Fruit fly (Drosophila melanogaster) whole organism, embryonic: Measurements from ENCODE around the gene Sgp.

Experiments used
- Abd-B ChIP-seq: fragments of 200-800 bp; sonication (Bioruptor generic); optimal IDR thresholded peaks from 2 replicates; lab custom pipeline; 2018; ENCODE audit warnings: missing biosample characterization, mild to moderate bottlenecking, missing genetic modification characterization, moderate library complexity
- Atf6 ChIP-seq: fragments of 200-800 bp; sonication (Bioruptor generic); IDR thresholded peaks from 2 replicates; pipeline ENCODE4 v1.3.6; 2022; ENCODE audit warnings: missing biosample characterization, missing genetic modification characterization
- Blimp-1 ChIP-seq: fragments of 200-800 bp; sonication (Bioruptor generic); optimal IDR thresholded peaks from 3 replicates; lab custom pipeline; 2018; ENCODE audit warnings: missing biosample characterization, missing genetic modification characterization, mild to moderate bottlenecking, moderate library complexity, missing genetic modification reagents
- Bteb2 ChIP-seq: fragments of 200-800 bp; sonication (Bioruptor generic); optimal IDR thresholded peaks from 2 replicates; lab custom pipeline; 2016; ENCODE audit warnings: missing biosample characterization, missing genetic modification characterization
- CG10209 ChIP-seq: fragments of 200-800 bp; sonication (Bioruptor generic); optimal IDR thresholded peaks from 3 replicates; lab custom pipeline; 2017; ENCODE audit warnings: missing biosample characterization, mild to moderate bottlenecking, missing genetic modification characterization, missing genetic modification reagents
- CG12104 ChIP-seq: fragments of 200-800 bp; sonication (Bioruptor generic); optimal IDR thresholded peaks from 3 replicates; lab custom pipeline; 2016; ENCODE audit warnings: missing biosample characterization, missing genetic modification characterization
- CG12155 ChIP-seq: fragments of 200-800 bp; sonication (Bioruptor generic); optimal IDR thresholded peaks from 3 replicates; lab custom pipeline; 2016; ENCODE audit warnings: missing biosample characterization, missing genetic modification characterization
- CG16779 ChIP-seq: fragments of 200-800 bp; sonication (Bioruptor generic); IDR thresholded peaks from 2 replicates; pipeline ENCODE4 v1.3.6; 2022; ENCODE audit warnings: missing biosample characterization, missing genetic modification characterization
- CG18262 ChIP-seq: fragments of 200-800 bp; optimal IDR thresholded peaks from 3 replicates; lab custom pipeline; 2019; ENCODE audit warnings: missing biosample characterization, mild to moderate bottlenecking, missing genetic modification characterization, moderate library complexity
- CG34422 ChIP-seq: fragments of 200-800 bp; sonication (Bioruptor generic); IDR thresholded peaks from 3 replicates; pipeline ENCODE4 v1.3.6; 2022; ENCODE audit warnings: missing biosample characterization, missing genetic modification characterization
- CG3847 ChIP-seq: fragments of 200-800 bp; sonication (Bioruptor generic); IDR thresholded peaks from 2 replicates; pipeline ENCODE4 v1.3.6; 2022; ENCODE audit warnings: missing biosample characterization, missing genetic modification characterization
- CG3995 ChIP-seq: fragments of 200-800 bp; sonication (Bioruptor generic); optimal IDR thresholded peaks from 3 replicates; lab custom pipeline; 2016; ENCODE audit warnings: missing biosample characterization, missing genetic modification characterization
- CG6254 ChIP-seq: fragments of 200-800 bp; sonication (Bioruptor generic); optimal IDR thresholded peaks from 3 replicates; lab custom pipeline; 2017; ENCODE audit warnings: mild to moderate bottlenecking, missing biosample characterization, missing genetic modification reagents, missing genetic modification characterization
- CG6854 ChIP-seq: fragments of 200-800 bp; sonication (Bioruptor generic); optimal IDR thresholded peaks from 3 replicates; lab custom pipeline; 2017; ENCODE audit warnings: missing biosample characterization, mild to moderate bottlenecking, missing genetic modification characterization
- CG9437 ChIP-seq: fragments of 200-800 bp; sonication (Bioruptor generic); optimal IDR thresholded peaks from 2 replicates; lab custom pipeline; 2018; ENCODE audit warnings: missing biosample characterization, mild to moderate bottlenecking, missing genetic modification characterization
- CG9797 ChIP-seq: fragments of 200-800 bp; sonication (Bioruptor generic); optimal IDR thresholded peaks from 3 replicates; lab custom pipeline; 2018; ENCODE audit warnings: missing biosample characterization, mild to moderate bottlenecking, missing genetic modification characterization
- Chrac-16 ChIP-seq: fragments of 200-800 bp; sonication (Bioruptor generic); optimal IDR thresholded peaks from 3 replicates; lab custom pipeline; 2016; ENCODE audit warnings: missing biosample characterization, missing genetic modification characterization
- GATAe ChIP-seq: fragments of 200-800 bp; sonication (Bioruptor generic); conservative IDR thresholded peaks from 2 replicates; pipeline ENCODE4 v1.3.6; 2022; ENCODE audit warnings: missing biosample characterization, missing genetic modification characterization
- Gug ChIP-seq: fragments of 200-800 bp; sonication (Bioruptor generic); IDR thresholded peaks from 4 replicates; pipeline ENCODE4 v1.3.6; 2022; ENCODE audit warnings: missing biosample characterization, missing genetic modification characterization
- Hr3 ChIP-seq: fragments of 200-800 bp; sonication (Bioruptor generic); optimal IDR thresholded peaks from 3 replicates; lab custom pipeline; 2016; ENCODE audit warnings: missing biosample characterization, missing genetic modification characterization
- Jarid2 ChIP-seq: fragments of 200-800 bp; sonication (Bioruptor generic); optimal IDR thresholded peaks from 3 replicates; lab custom pipeline; 2017; ENCODE audit warnings: mild to moderate bottlenecking, missing biosample characterization, missing genetic modification reagents, missing genetic modification characterization
- MTF-1 ChIP-seq: fragments of 200-800 bp; sonication (Bioruptor generic); optimal IDR thresholded peaks from 2 replicates; lab custom pipeline; 2018; ENCODE audit warnings: missing biosample characterization, mild to moderate bottlenecking, missing genetic modification characterization, borderline replicate concordance
- Myb ChIP-seq: fragments of 200-800 bp; sonication (Bioruptor generic); optimal IDR thresholded peaks from 2 replicates; lab custom pipeline; 2016; ENCODE audit warnings: missing biosample characterization, missing genetic modification characterization
- Neu2 ChIP-seq: fragments of 200-800 bp; sonication (Bioruptor generic); optimal IDR thresholded peaks from 3 replicates; lab custom pipeline; 2016; ENCODE audit warnings: missing biosample characterization, missing genetic modification characterization, borderline replicate concordance
- Oli ChIP-seq: fragments of 200-800 bp; sonication (Bioruptor generic); optimal IDR thresholded peaks from 2 replicates; lab custom pipeline; 2018; ENCODE audit warnings: missing biosample characterization, mild to moderate bottlenecking, missing genetic modification characterization, moderate library complexity
- Ptx1 ChIP-seq: fragments of 200-800 bp; sonication (Bioruptor generic); IDR thresholded peaks from 2 replicates; pipeline ENCODE4 v1.3.6; 2022; ENCODE audit warnings: missing biosample characterization, missing genetic modification characterization
- ap ChIP-seq: fragments of 200-800 bp; sonication (Bioruptor generic); IDR thresholded peaks from 2 replicates; pipeline ENCODE4 v1.3.6; 2022; ENCODE audit warnings: missing biosample characterization, missing genetic modification characterization
- ase ChIP-seq: fragments of 200-800 bp; sonication (Bioruptor generic); IDR thresholded peaks from 3 replicates; pipeline ENCODE4 v1.3.6; 2022; ENCODE audit warnings: missing biosample characterization, missing genetic modification characterization
- crp ChIP-seq, 2 experiments: fragments of 200-800 bp; sonication (Bioruptor generic); optimal IDR thresholded peaks; 2 replicates in 1 of 2; 3 replicates in 1 of 2; lab custom pipeline; 2017; ENCODE audit warnings: missing biosample characterization in 2 of 2, missing genetic modification characterization in 2 of 2, mild to moderate bottlenecking in 1 of 2, moderate library complexity in 1 of 2
- dati ChIP-seq: fragments of 200-800 bp; sonication (Bioruptor generic); IDR thresholded peaks from 2 replicates; pipeline ENCODE4 v1.3.6; 2022; ENCODE audit warnings: missing biosample characterization, missing genetic modification characterization
- dm ChIP-seq: fragments of 200-800 bp; sonication (Bioruptor generic); optimal IDR thresholded peaks from 3 replicates; lab custom pipeline; 2016; ENCODE audit warnings: missing biosample characterization, missing genetic modification characterization
- fd102C ChIP-seq: fragments of 200-800 bp; sonication (Bioruptor generic); optimal IDR thresholded peaks from 2 replicates; lab custom pipeline; 2018; ENCODE audit warnings: missing biosample characterization, mild to moderate bottlenecking, missing genetic modification characterization, moderate library complexity
- fd96Cb ChIP-seq: fragments of 200-800 bp; sonication (Bioruptor generic); optimal IDR thresholded peaks from 2 replicates; lab custom pipeline; 2018; ENCODE audit warnings: missing biosample characterization, mild to moderate bottlenecking, missing genetic modification characterization, moderate library complexity
- gcm ChIP-seq: fragments of 200-800 bp; sonication (Bioruptor generic); optimal IDR thresholded peaks from 2 replicates; lab custom pipeline; 2019; ENCODE audit warnings: missing biosample characterization, mild to moderate bottlenecking, missing genetic modification characterization, moderate library complexity
- gem ChIP-seq: fragments of 200-800 bp; sonication (Bioruptor generic); optimal IDR thresholded peaks from 2 replicates; lab custom pipeline; 2019; ENCODE audit warnings: missing biosample characterization, mild to moderate bottlenecking, missing genetic modification characterization, moderate library complexity
- h ChIP-seq: fragments of >200 bp; optimal IDR thresholded peaks from 2 replicates; lab custom pipeline; 2017
- luna ChIP-seq: fragments of 200-800 bp; sonication (Bioruptor generic); optimal IDR thresholded peaks from 2 replicates; lab custom pipeline; 2016; ENCODE audit warnings: missing biosample characterization, missing genetic modification characterization
- p53 ChIP-seq: fragments of 200-800 bp; sonication (Bioruptor generic); optimal IDR thresholded peaks from 2 replicates; lab custom pipeline; 2016; ENCODE audit warnings: missing biosample characterization, missing genetic modification characterization
- phol ChIP-seq: fragments of 200-800 bp; sonication (Bioruptor generic); optimal IDR thresholded peaks from 3 replicates; lab custom pipeline; 2018; ENCODE audit warnings: missing biosample characterization, mild to moderate bottlenecking, missing genetic modification characterization, moderate library complexity
- pum ChIP-seq: fragments of 200-800 bp; sonication (Bioruptor generic); optimal IDR thresholded peaks from 2 replicates; lab custom pipeline; 2016; ENCODE audit warnings: missing biosample characterization, missing genetic modification characterization
- run ChIP-seq: fragments of 200-800 bp; sonication (Bioruptor generic); optimal IDR thresholded peaks from 3 replicates; lab custom pipeline; 2018; ENCODE audit warnings: missing biosample characterization, mild to moderate bottlenecking, missing genetic modification characterization
- schlank ChIP-seq: fragments of 200-800 bp; sonication (Bioruptor generic); optimal IDR thresholded peaks from 2 replicates; lab custom pipeline; 2018; ENCODE audit warnings: missing biosample characterization, mild to moderate bottlenecking, missing genetic modification characterization
- scrt ChIP-seq: fragments of 200-800 bp; sonication (Bioruptor generic); optimal IDR thresholded peaks from 2 replicates; lab custom pipeline; 2018; ENCODE audit warnings: missing biosample characterization, mild to moderate bottlenecking, missing genetic modification characterization, moderate library complexity
- seq ChIP-seq: fragments of 200-800 bp; sonication (Bioruptor generic); IDR thresholded peaks from 2 replicates; pipeline ENCODE4 v1.3.6; 2022; ENCODE audit warnings: missing biosample characterization, missing genetic modification characterization
- shn ChIP-seq: fragments of 200-800 bp; sonication (Bioruptor generic); optimal IDR thresholded peaks from 3 replicates; lab custom pipeline; 2016; ENCODE audit warnings: missing biosample characterization, missing genetic modification characterization
- sima ChIP-seq: fragments of 200-800 bp; sonication (Bioruptor generic); optimal IDR thresholded peaks from 2 replicates; lab custom pipeline; 2016; ENCODE audit warnings: missing biosample characterization, missing genetic modification characterization
- slbo ChIP-seq: fragments of 200-800 bp; sonication (Bioruptor generic); IDR thresholded peaks from 2 replicates; pipeline ENCODE4 v1.3.6; 2022; ENCODE audit warnings: missing biosample characterization, missing genetic modification characterization
- sna ChIP-seq: fragments of 200-800 bp; sonication (Bioruptor generic); IDR thresholded peaks from 2 replicates; pipeline ENCODE4 v1.3.6; 2022; ENCODE audit warnings: missing biosample characterization, missing genetic modification characterization; ENCODE audit not compliant: partially characterized antibody
- toy ChIP-seq: fragments of 200-800 bp; sonication (Bioruptor generic); IDR thresholded peaks from 2 replicates; pipeline ENCODE4 v1.3.6; 2022; ENCODE audit warnings: missing biosample characterization, missing genetic modification characterization
- wdn ChIP-seq: fragments of 200-800 bp; sonication (Bioruptor generic); IDR thresholded peaks from 2 replicates; pipeline ENCODE4 v1.3.6; 2022; ENCODE audit warnings: missing biosample characterization, missing genetic modification characterization

Gene Sgp

dm6 chr2L:8519390-8519789, at the start of gene Sgp:
Gene Sgp (plus strand): TSS chr2L:8519690.
- TF ChIP-seq dm (GFP tag; lab: Kevin White, UChicago) (no peak), fd102C (GFP tag; lab: Kevin White, UChicago) (no peak), Myb (no peak), CG16779 (no peak), CG12155 (GFP tag; lab: Kevin White, UChicago) (no peak), wdn (GFP tag; lab: Robert Waterston, UW) (no peak), CG3847 (no peak), MTF-1 (GFP tag; lab: Kevin White, UChicago) (no peak), slbo (GFP tag; lab: Robert Waterston, UW) (no peak), scrt (GFP tag; lab: Kevin White, UChicago) (no peak), shn (no peak), toy (no peak), h (lab: Kevin White, UChicago) (no peak), Atf6 (no peak)
- TF ChIP-seq, all 482 proteins: peak for 0

dm6 chr2L:8471667-8472066, 47.8 kb upstream of the Sgp start:
- TF ChIP-seq CG18262 (tag; lab: Kevin White, UChicago) = peak; percentile 72
- no peak for TF ChIP-seq dati (GFP tag; lab: Robert Waterston, UW)
- no peak for TF ChIP-seq CG34422 (GFP tag; lab: Robert Waterston, UW)
- TF ChIP-seq CG3847 = no peak
- TF ChIP-seq CG16779 = no peak
- no peak for TF ChIP-seq luna (GFP tag; lab: Kevin White, UChicago)
- TF ChIP-seq CG6854 = no peak
- no peak for TF ChIP-seq CG12104
- TF ChIP-seq Jarid2 (GFP tag; lab: Kevin White, UChicago) = no peak
- no peak for TF ChIP-seq dm (GFP tag; lab: Kevin White, UChicago)
- TF ChIP-seq schlank (tag; lab: Kevin White, UChicago) = no peak
- TF ChIP-seq ap (GFP tag; lab: Robert Waterston, UW) = no peak
- no peak for TF ChIP-seq scrt (GFP tag; lab: Kevin White, UChicago)
- TF ChIP-seq sima (GFP tag; lab: Kevin White, UChicago) = no peak
- TF ChIP-seq GATAe = no peak
- peak; percentile 67 for TF ChIP-seq gem (tag; lab: Kevin White, UChicago)
- no peak for TF ChIP-seq CG3995
- no peak for TF ChIP-seq CG9797 (GFP tag; lab: Kevin White, UChicago)
- no peak for TF ChIP-seq pum (GFP tag; lab: Kevin White, UChicago)
- TF ChIP-seq Blimp-1 (GFP tag; lab: Kevin White, UChicago) = peak; percentile 56
- peak; percentile 71 for TF ChIP-seq phol
- TF ChIP-seq p53 = no peak
- peak; percentile 19 for TF ChIP-seq CG10209
- TF ChIP-seq Bteb2 (GFP tag; lab: Kevin White, UChicago) = no peak
- no peak for TF ChIP-seq sna (GFP tag; lab: Robert Waterston, UW)
- peak; percentile 58 for TF ChIP-seq fd96Cb (tag; lab: Kevin White, UChicago)
- peak; percentile 37 for TF ChIP-seq gcm (GFP tag; lab: Kevin White, UChicago)
- TF ChIP-seq CG6254 = peak; percentile 29
- no peak for TF ChIP-seq Gug
- peak; percentile 44 for TF ChIP-seq Oli (tag; lab: Kevin White, UChicago)
- TF ChIP-seq CG9437 (GFP tag; lab: Kevin White, UChicago) = peak; percentile 9
- TF ChIP-seq Hr3 = peak; percentile 15
- peak; percentile 32; the same call in 1 of the 2 replicates for TF ChIP-seq Ptx1
- no peak for TF ChIP-seq Myb
- TF ChIP-seq Chrac-16 (GFP tag; lab: Kevin White, UChicago) = no peak
- TF ChIP-seq run = no peak
- no peak for TF ChIP-seq seq
- no peak for TF ChIP-seq crp (GFP tag; optimal IDR thresholded peaks at IDR 0.05; lab: Kevin White, UChicago)
- no peak for TF ChIP-seq Neu2 (GFP tag; lab: Kevin White, UChicago)
- TF ChIP-seq ase (GFP tag; lab: Robert Waterston, UW) = no peak
- TF ChIP-seq slbo (GFP tag; lab: Robert Waterston, UW) = no peak
- no peak for TF ChIP-seq Abd-B (GFP tag; lab: Kevin White, UChicago)
